Worm (Caenorhabditis elegans) whole organism, L4 larva: ENCODE measurements around the gene col-111.

ENCODE experiments used
- F26F4.8 ChIP-seq: fragments of 200-800 bp; sonication (Bioruptor generic); conservative IDR thresholded peaks from 2 replicates; pipeline ENCODE4 v1.3.6; 2022; ENCODE audit warnings: missing genetic modification characterization, missing compliant biosample characterization
- F37D6.2 ChIP-seq: sonication (generic microtip); optimal IDR thresholded peaks from 2 replicates; lab custom pipeline; 2016; ENCODE audit warnings: mild to moderate bottlenecking, missing genetic modification characterization, missing compliant biosample characterization
- R02D3.7 ChIP-seq: fragments of 150-350 bp; sonication (generic microtip); optimal IDR thresholded peaks from 3 replicates; lab custom pipeline; 2014; ENCODE audit warnings: missing biosample characterization, missing genetic modification characterization
- Y105C5A.15 ChIP-seq: fragments of 200-800 bp; sonication (Bioruptor generic); IDR thresholded peaks from 2 replicates; pipeline ENCODE4 v1.3.6; 2022; ENCODE audit warnings: missing genetic modification characterization, missing compliant biosample characterization
- Y48G9A.11 ChIP-seq: fragments of 200-800 bp; sonication (Bioruptor generic); IDR thresholded peaks from 2 replicates; pipeline ENCODE4 v1.3.6; 2022; ENCODE audit warnings: missing genetic modification reagents, missing genetic modification characterization, missing compliant biosample characterization
- Y75B8A.6 ChIP-seq: fragments of 200-800 bp; sonication (Bioruptor generic); IDR thresholded peaks from 2 replicates; pipeline ENCODE4 v1.3.6; 2022; ENCODE audit warnings: missing genetic modification reagents, missing genetic modification characterization, missing compliant biosample characterization
- ZK337.2 ChIP-seq: fragments of 200-800 bp; sonication (Bioruptor generic); IDR thresholded peaks from 2 replicates; pipeline ENCODE4 v1.3.6; 2022; ENCODE audit warnings: missing genetic modification reagents, missing genetic modification characterization, missing compliant biosample characterization
- aly-2 ChIP-seq: sonication (generic microtip); optimal IDR thresholded peaks from 2 replicates; lab custom pipeline; 2018; ENCODE audit warnings: missing biosample characterization, missing genetic modification characterization
- ama-1 ChIP-seq: fragments of 150-350 bp; optimal IDR thresholded peaks from 2 replicates; lab custom pipeline; 2014; ENCODE audit warnings: inconsistent platforms, mixed read lengths
- ceh-20 ChIP-seq: fragments of 200-800 bp; sonication (Bioruptor generic); IDR thresholded peaks from 2 replicates; pipeline ENCODE4 v1.3.6; 2022; ENCODE audit warnings: missing genetic modification reagents, missing genetic modification characterization, missing compliant biosample characterization
- ceh-32 ChIP-seq: sonication (generic microtip); optimal IDR thresholded peaks from 2 replicates; lab custom pipeline; 2016; ENCODE audit warnings: mild to moderate bottlenecking, missing genetic modification characterization, missing compliant biosample characterization; ENCODE audit not compliant: poor library complexity
- ceh-44 ChIP-seq: fragments of 200-800 bp; sonication (Bioruptor generic); IDR thresholded peaks from 2 replicates; pipeline ENCODE4 v1.3.6; 2022; ENCODE audit warnings: missing genetic modification reagents, missing genetic modification characterization, missing compliant biosample characterization
- ceh-62 ChIP-seq: sonication (generic microtip); optimal IDR thresholded peaks from 2 replicates; lab custom pipeline; 2017; ENCODE audit warnings: missing biosample characterization, missing genetic modification characterization
- cey-2 ChIP-seq: sonication (generic microtip); optimal IDR thresholded peaks from 3 replicates; lab custom pipeline; 2017; ENCODE audit warnings: missing genetic modification characterization, mild to moderate bottlenecking, missing compliant biosample characterization, antibody characterized with exemption, borderline replicate concordance; ENCODE audit not compliant: insufficient read depth
- ctbp-1 ChIP-seq: fragments of 200-800 bp; sonication (Bioruptor generic); IDR thresholded peaks from 2 replicates; pipeline ENCODE4 v1.3.6; 2022; ENCODE audit warnings: missing genetic modification reagents, missing genetic modification characterization, missing compliant biosample characterization
- dmd-8 ChIP-seq: fragments of 200-800 bp; sonication (Bioruptor generic); IDR thresholded peaks from 2 replicates; pipeline ENCODE4 v1.3.6; 2022; ENCODE audit warnings: missing genetic modification characterization, missing compliant biosample characterization
- egl-27 ChIP-seq: sonication (generic microtip); optimal IDR thresholded peaks from 3 replicates; lab custom pipeline; 2017; ENCODE audit warnings: missing biosample characterization, missing genetic modification reagents, missing genetic modification characterization
- egl-43 ChIP-seq: fragments of 200-800 bp; sonication (Bioruptor generic); IDR thresholded peaks from 2 replicates; pipeline ENCODE4 v1.3.6; 2022; ENCODE audit warnings: missing genetic modification reagents, missing genetic modification characterization, missing compliant biosample characterization
- fkh-10 ChIP-seq: fragments of 150-350 bp; optimal IDR thresholded peaks from 2 replicates; lab custom pipeline; 2014; ENCODE audit warnings: missing biosample characterization, missing genetic modification reagents, missing genetic modification characterization
- fos-1 ChIP-seq: fragments of 150-350 bp; optimal IDR thresholded peaks from 2 replicates; lab custom pipeline; 2014; ENCODE audit warnings: missing biosample characterization, missing genetic modification characterization
- gei-8 ChIP-seq: fragments of 200-800 bp; sonication (Bioruptor generic); optimal IDR thresholded peaks from 2 replicates; lab custom pipeline; 2018; ENCODE audit warnings: mild to moderate bottlenecking, missing genetic modification characterization, missing compliant biosample characterization
- hif-1 ChIP-seq, 2 experiments: sonication (generic microtip); optimal IDR thresholded peaks; 2 replicates each; lab custom pipeline; 2016 to 2017; ENCODE audit warnings: missing compliant biosample characterization in 2 of 2, missing genetic modification characterization in 2 of 2, missing genetic modification reagents in 2 of 2, missing genotype in 2 of 2, mild to moderate bottlenecking in 1 of 2
- hlh-11 ChIP-seq: fragments of 200-800 bp; sonication (Bioruptor generic); optimal IDR thresholded peaks from 2 replicates; lab custom pipeline; 2018; ENCODE audit warnings: mild to moderate bottlenecking, missing genetic modification characterization, missing compliant biosample characterization
- hlh-30 ChIP-seq: sonication (generic microtip); optimal IDR thresholded peaks from 2 replicates; lab custom pipeline; 2017; ENCODE audit warnings: antibody characterized with exemption, mild to moderate bottlenecking, missing genetic modification characterization, missing compliant biosample characterization; ENCODE audit not compliant: insufficient read depth
- hmg-1.1 ChIP-seq: fragments of 200-800 bp; sonication (Bioruptor generic); IDR thresholded peaks from 2 replicates; pipeline ENCODE4 v1.3.6; 2022; ENCODE audit warnings: missing genetic modification reagents, missing genetic modification characterization, missing compliant biosample characterization
- jun-1 ChIP-seq: fragments of 150-350 bp; optimal IDR thresholded peaks from 2 replicates; lab custom pipeline; 2014; ENCODE audit warnings: missing biosample characterization, missing genetic modification reagents, missing genetic modification characterization
- lim-7 ChIP-seq: fragments of 200-800 bp; sonication (Bioruptor generic); IDR thresholded peaks from 2 replicates; pipeline ENCODE4 v1.3.6; 2022; ENCODE audit warnings: missing genetic modification characterization, missing compliant biosample characterization
- lin-15B ChIP-seq: fragments of 150-350 bp; sonication (generic microtip); optimal IDR thresholded peaks from 3 replicates; lab custom pipeline; 2014; ENCODE audit warnings: missing biosample characterization, missing genetic modification characterization
- lin-29 ChIP-seq: fragments of 200-800 bp; sonication (Bioruptor generic); IDR thresholded peaks from 2 replicates; pipeline ENCODE4 v1.3.6; 2022; ENCODE audit warnings: missing genetic modification reagents, missing genetic modification characterization, missing compliant biosample characterization
- lin-39 ChIP-seq: fragments of 150-350 bp; optimal IDR thresholded peaks from 2 replicates; lab custom pipeline; 2014; ENCODE audit warnings: missing biosample characterization, missing genetic modification reagents, missing genetic modification characterization
- madf-9 ChIP-seq: fragments of 200-800 bp; sonication (Bioruptor generic); conservative IDR thresholded peaks from 2 replicates; pipeline ENCODE4 v1.3.6; 2022; ENCODE audit warnings: missing genetic modification reagents, missing genetic modification characterization, missing compliant biosample characterization
- mdt-29 ChIP-seq: fragments of 200-800 bp; sonication (Bioruptor generic); IDR thresholded peaks from 2 replicates; pipeline ENCODE4 v1.3.6; 2022; ENCODE audit warnings: missing genetic modification reagents, missing genetic modification characterization, missing compliant biosample characterization
- mep-1 ChIP-seq: fragments of 150-350 bp; sonication (generic microtip); optimal IDR thresholded peaks from 3 replicates; lab custom pipeline; 2014; ENCODE audit warnings: missing biosample characterization, missing genetic modification characterization
- mes-2 ChIP-seq: sonication (generic microtip); optimal IDR thresholded peaks from 2 replicates; lab custom pipeline; 2016; ENCODE audit warnings: missing genotype, mild to moderate bottlenecking, missing genetic modification characterization, missing compliant biosample characterization; ENCODE audit not compliant: poor library complexity, severe bottlenecking
- nhr-111 ChIP-seq: fragments of 200-800 bp; sonication (Bioruptor generic); optimal IDR thresholded peaks from 2 replicates; lab custom pipeline; 2018; ENCODE audit warnings: mild to moderate bottlenecking, missing genetic modification characterization, missing compliant biosample characterization
- nhr-237 ChIP-seq: sonication (generic microtip); optimal IDR thresholded peaks from 2 replicates; lab custom pipeline; 2017; ENCODE audit warnings: missing biosample characterization, missing genetic modification characterization
- nhr-25 ChIP-seq: sonication (generic microtip); optimal IDR thresholded peaks from 2 replicates; lab custom pipeline; 2017; ENCODE audit warnings: missing genetic modification characterization, mild to moderate bottlenecking, missing compliant biosample characterization, antibody characterized with exemption, moderate library complexity, borderline replicate concordance; ENCODE audit not compliant: insufficient read depth
- nhr-41 ChIP-seq: fragments of 200-800 bp; sonication (Bioruptor generic); IDR thresholded peaks from 2 replicates; pipeline ENCODE4 v1.3.6; 2022; ENCODE audit warnings: missing genetic modification reagents, missing genetic modification characterization, missing compliant biosample characterization
- nhr-6 ChIP-seq: fragments of 150-350 bp; optimal IDR thresholded peaks from 2 replicates; lab custom pipeline; 2014; ENCODE audit warnings: missing biosample characterization, missing genetic modification characterization
- rbr-2 ChIP-seq: sonication (generic microtip); optimal IDR thresholded peaks from 2 replicates; lab custom pipeline; 2016; ENCODE audit warnings: missing genotype, missing genetic modification characterization, missing compliant biosample characterization
- saeg-2 ChIP-seq: fragments of 200-800 bp; sonication (Bioruptor generic); IDR thresholded peaks from 2 replicates; pipeline ENCODE4 v1.3.6; 2022; ENCODE audit warnings: missing genetic modification reagents, missing genetic modification characterization, missing compliant biosample characterization
- set-16 ChIP-seq: fragments of 200-800 bp; sonication (Bioruptor generic); IDR thresholded peaks from 2 replicates; pipeline ENCODE4 v1.3.6; 2022; ENCODE audit warnings: missing genetic modification reagents, missing genetic modification characterization, missing compliant biosample characterization
- skn-1 ChIP-seq: fragments of 150-350 bp; optimal IDR thresholded peaks from 2 replicates; lab custom pipeline; 2014; ENCODE audit warnings: missing biosample characterization, missing genetic modification characterization
- spr-3 ChIP-seq: fragments of 200-800 bp; sonication (Bioruptor generic); optimal IDR thresholded peaks from 2 replicates; lab custom pipeline; 2018; ENCODE audit warnings: mild to moderate bottlenecking, missing genetic modification characterization, missing compliant biosample characterization
- tag-97 ChIP-seq: fragments of 200-800 bp; sonication (Bioruptor generic); IDR thresholded peaks from 2 replicates; pipeline ENCODE4 v1.3.6; 2022; ENCODE audit warnings: missing genetic modification characterization, missing compliant biosample characterization
- tra-1 ChIP-seq: fragments of 200-800 bp; sonication (Bioruptor generic); IDR thresholded peaks from 2 replicates; pipeline ENCODE4 v1.3.6; 2022; ENCODE audit warnings: missing genetic modification reagents, missing genetic modification characterization, missing compliant biosample characterization
- unc-39 ChIP-seq: sonication (generic microtip); optimal IDR thresholded peaks from 2 replicates; lab custom pipeline; 2017; ENCODE audit warnings: missing biosample characterization, missing genetic modification characterization
- vab-7 ChIP-seq: fragments of 200-800 bp; sonication (Bioruptor generic); IDR thresholded peaks from 2 replicates; pipeline ENCODE4 v1.3.6; 2022; ENCODE audit warnings: missing genetic modification reagents, missing genetic modification characterization, missing compliant biosample characterization
- zag-1 ChIP-seq: fragments of 150-350 bp; optimal IDR thresholded peaks from 2 replicates; lab custom pipeline; 2014; ENCODE audit warnings: missing biosample characterization, missing genetic modification characterization
- zfp-2 ChIP-seq: sonication (generic microtip); optimal IDR thresholded peaks from 2 replicates; lab custom pipeline; 2016; ENCODE audit warnings: mild to moderate bottlenecking, missing genetic modification characterization, missing compliant biosample characterization
- zip-2 ChIP-seq: fragments of 150-350 bp; optimal IDR thresholded peaks from 2 replicates; lab custom pipeline; 2014; ENCODE audit warnings: missing biosample characterization, missing genetic modification characterization
- ztf-7 ChIP-seq: fragments of 150-350 bp; optimal IDR thresholded peaks from 2 replicates; lab custom pipeline; 2014; ENCODE audit warnings: missing biosample characterization, missing genetic modification characterization

Gene col-111

DNA sequence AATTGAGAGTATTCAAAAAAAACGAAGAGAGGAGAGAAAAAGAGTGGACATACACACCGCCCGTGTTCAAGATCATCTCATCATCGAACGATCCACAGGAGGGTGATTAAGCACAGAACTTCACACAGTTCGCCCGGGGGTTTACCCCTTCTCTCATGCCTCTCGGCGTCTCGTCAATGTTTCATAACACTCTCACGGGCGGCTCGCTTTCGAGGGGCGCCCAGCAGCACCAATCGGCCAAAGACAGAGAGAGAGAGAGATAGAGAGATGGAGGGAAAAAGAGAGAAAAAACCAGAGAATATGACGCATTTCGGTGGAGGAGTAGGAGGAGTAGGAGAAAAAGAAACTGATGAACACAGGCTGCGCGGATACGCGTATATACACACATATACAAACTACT, 47.4 kb upstream of the col-111 start (continued):
- TF ChIP-seq mdt-29 (GFP tag; lab: Robert Waterston, UW) (no peak), vab-7 (GFP tag; lab: Robert Waterston, UW) (no peak), zag-1 (tag; lab: Kevin White, UChicago) (no peak), lin-15B (tag; lab: Kevin White, UChicago) (no peak), nhr-25 (tag; lab: Kevin White, UChicago) (peak; percentile 42), Y75B8A.6 (no peak), nhr-111 (GFP tag; lab: Kevin White, UChicago) (no peak), hlh-11 (tag; lab: Kevin White, UChicago) (peak; percentile 90), fos-1 (tag; lab: Kevin White, UChicago) (no peak), ceh-32 (no peak), hlh-30 (tag; lab: Kevin White, UChicago) (peak; percentile 48), saeg-2 (GFP tag; lab: Robert Waterston, UW) (no peak), spr-3 (no peak), ceh-62 (tag; lab: Kevin White, UChicago) (no peak), nhr-237 (no peak), unc-39 (tag; lab: Kevin White, UChicago) (no peak), nhr-41 (GFP tag; lab: Robert Waterston, UW) (no peak), zfp-2 (no peak), lin-39 (tag; lab: Kevin White, UChicago) (no peak), tag-97 (no peak), gei-8 (GFP tag; lab: Kevin White, UChicago) (no peak), ztf-7 (tag; lab: Kevin White, UChicago) (no peak), rbr-2 (tag; lab: Kevin White, UChicago) (peak; percentile 56), ceh-44 (GFP tag; lab: Robert Waterston, UW) (no peak), skn-1 (tag; lab: Kevin White, UChicago) (no peak), jun-1 (tag; lab: Kevin White, UChicago) (no peak), cey-2 (tag; lab: Kevin White, UChicago) (no peak), nhr-6 (tag; lab: Kevin White, UChicago) (peak; percentile 50), mes-2 (peak; percentile 77), ama-1 (lab: Kevin White, UChicago) (peak; percentile 24), ceh-20 (GFP tag; lab: Robert Waterston, UW) (peak; percentile 17; the same call in 1 of the 2 replicates), tra-1 (GFP tag; lab: Robert Waterston, UW) (no peak), hif-1 (tag; optimal IDR thresholded peaks at IDR 0.05; lab: Kevin White, UChicago) (peak in 1 of 2 experiments; percentile 42), R02D3.7 (tag; lab: Kevin White, UChicago) (no peak), madf-9 (GFP tag; lab: Robert Waterston, UW) (no peak), Y105C5A.15 (GFP tag; lab: Robert Waterston, UW) (no peak), fkh-10 (GFP tag; lab: Kevin White, UChicago) (no peak), ctbp-1 (GFP tag; lab: Robert Waterston, UW) (peak; percentile 62; the same call in 1 of the 2 replicates), set-16 (peak; percentile 73), F26F4.8 (GFP tag; lab: Robert Waterston, UW) (no peak), ZK337.2 (GFP tag; lab: Robert Waterston, UW) (no peak), egl-43 (GFP tag; lab: Robert Waterston, UW) (peak; percentile 52; the same call in 1 of the 2 replicates), mep-1 (tag; lab: Kevin White, UChicago) (peak; percentile 86), dmd-8 (GFP tag; lab: Robert Waterston, UW) (no peak), hmg-1.1 (peak; percentile 82), Y48G9A.11 (GFP tag; lab: Robert Waterston, UW) (no peak), aly-2 (tag; lab: Kevin White, UChicago) (no peak), zip-2 (no peak), lin-29 (GFP tag; lab: Robert Waterston, UW) (no peak), lim-7 (GFP tag; lab: Robert Waterston, UW) (no peak), egl-27 (no peak), F37D6.2 (tag; lab: Kevin White, UChicago) (peak; percentile 35)
